Fruit fly (Drosophila melanogaster) whole organism, prepupa: ENCODE results near the gene CG12480.

ENCODE experiments used
- Blimp-1 ChIP-seq: fragments of 200-800 bp; sonication (Bioruptor generic); optimal IDR thresholded peaks from 3 replicates; lab custom pipeline; 2017; ENCODE audit warnings: missing biosample characterization, missing genetic modification characterization, mild to moderate bottlenecking, moderate library complexity, missing genetic modification reagents
- CG10631 ChIP-seq: fragments of 200-800 bp; sonication (Bioruptor generic); optimal IDR thresholded peaks from 2 replicates; lab custom pipeline; 2016; ENCODE audit warnings: missing biosample characterization, missing genetic modification characterization
- CG11294 ChIP-seq: fragments of 200-800 bp; sonication (Bioruptor generic); IDR thresholded peaks from 2 replicates; pipeline ENCODE4 v1.3.6; 2022; ENCODE audit warnings: missing biosample characterization, missing genetic modification characterization
- CG11762 ChIP-seq: fragments of 200-800 bp; sonication (Bioruptor generic); optimal IDR thresholded peaks from 3 replicates; lab custom pipeline; 2016; ENCODE audit warnings: missing biosample characterization, missing genetic modification characterization; ENCODE audit not compliant: insufficient read depth
- CG11902 ChIP-seq: fragments of 200-800 bp; sonication (Bioruptor generic); optimal IDR thresholded peaks from 3 replicates; lab custom pipeline; 2016; ENCODE audit warnings: missing biosample characterization, missing genetic modification characterization
- CG15336 ChIP-seq: fragments of 200-800 bp; sonication (Bioruptor generic); IDR thresholded peaks from 2 replicates; pipeline ENCODE4 v1.3.6; 2022; ENCODE audit warnings: missing biosample characterization, missing genetic modification characterization
- CG31627 ChIP-seq: fragments of 200-800 bp; sonication (Bioruptor generic); optimal IDR thresholded peaks from 3 replicates; lab custom pipeline; 2016; ENCODE audit warnings: missing biosample characterization, missing genetic modification characterization
- CG32006 ChIP-seq: fragments of 200-800 bp; sonication (Bioruptor generic); optimal IDR thresholded peaks from 3 replicates; lab custom pipeline; 2017; ENCODE audit warnings: missing biosample characterization, mild to moderate bottlenecking, missing genetic modification characterization
- CG3919 ChIP-seq: fragments of 200-800 bp; sonication (Bioruptor generic); optimal IDR thresholded peaks from 3 replicates; lab custom pipeline; 2016; ENCODE audit warnings: missing biosample characterization, missing genetic modification characterization
- CG6163 ChIP-seq: fragments of 200-800 bp; sonication (Bioruptor generic); IDR thresholded peaks from 3 replicates; pipeline ENCODE4 v1.3.6; 2022; ENCODE audit warnings: missing biosample characterization, missing genetic modification characterization
- CG6276 ChIP-seq: fragments of 200-800 bp; sonication (Bioruptor generic); optimal IDR thresholded peaks from 2 replicates; lab custom pipeline; 2017; ENCODE audit warnings: missing biosample characterization, mild to moderate bottlenecking, missing genetic modification characterization
- CG7368 ChIP-seq: fragments of 200-800 bp; sonication (Bioruptor generic); optimal IDR thresholded peaks from 3 replicates; lab custom pipeline; 2016; ENCODE audit warnings: missing biosample characterization, missing genetic modification characterization
- CG8119 ChIP-seq: fragments of 200-800 bp; sonication (Bioruptor generic); IDR thresholded peaks from 3 replicates; pipeline ENCODE4 v1.3.6; 2022; ENCODE audit warnings: missing biosample characterization, missing genetic modification characterization
- CG8319 ChIP-seq: fragments of 200-800 bp; sonication (Bioruptor generic); optimal IDR thresholded peaks from 3 replicates; lab custom pipeline; 2016; ENCODE audit warnings: missing biosample characterization, missing genetic modification characterization
- Eip75B ChIP-seq: fragments of 200-800 bp; sonication (Bioruptor generic); optimal IDR thresholded peaks from 3 replicates; lab custom pipeline; 2016; ENCODE audit warnings: missing biosample characterization, missing genetic modification characterization
- Eip78C ChIP-seq: fragments of 200-800 bp; sonication (Bioruptor generic); peaks from one replicate; lab custom pipeline; 2016; ENCODE audit warnings: missing biosample characterization, missing genetic modification characterization
- Eip93F ChIP-seq: fragments of 200-800 bp; sonication (Bioruptor generic); optimal IDR thresholded peaks from 2 replicates; lab custom pipeline; 2016; ENCODE audit warnings: missing biosample characterization, mild to moderate bottlenecking, missing genetic modification characterization
- Ets21C ChIP-seq: fragments of 200-800 bp; sonication (Bioruptor generic); optimal IDR thresholded peaks from 3 replicates; lab custom pipeline; 2016; ENCODE audit warnings: missing biosample characterization, missing genetic modification characterization
- Gug ChIP-seq: fragments of 200-800 bp; sonication (Bioruptor generic); IDR thresholded peaks from 2 replicates; pipeline ENCODE4 v1.3.6; 2022; ENCODE audit warnings: missing biosample characterization, missing genetic modification characterization
- Hr4 ChIP-seq: fragments of 200-800 bp; sonication (Bioruptor generic); optimal IDR thresholded peaks from 3 replicates; lab custom pipeline; 2016; ENCODE audit warnings: missing biosample characterization, missing genetic modification characterization
- Lpt ChIP-seq: fragments of 200-800 bp; sonication (Bioruptor generic); optimal IDR thresholded peaks from 3 replicates; lab custom pipeline; 2016; ENCODE audit warnings: missing biosample characterization, missing genetic modification characterization
- OdsH ChIP-seq: fragments of 200-800 bp; sonication (Bioruptor generic); optimal IDR thresholded peaks from 3 replicates; lab custom pipeline; 2016; ENCODE audit warnings: missing biosample characterization, missing genetic modification characterization
- Smox ChIP-seq: fragments of 200-800 bp; sonication (Bioruptor generic); optimal IDR thresholded peaks from 3 replicates; lab custom pipeline; 2016; ENCODE audit warnings: missing biosample characterization, missing genetic modification characterization
- Sox102F ChIP-seq: fragments of 200-800 bp; sonication (Bioruptor generic); optimal IDR thresholded peaks from 2 replicates; lab custom pipeline; 2016; ENCODE audit warnings: missing biosample characterization, mild to moderate bottlenecking, missing genetic modification characterization
- Sox14 ChIP-seq: fragments of 200-800 bp; sonication (Bioruptor generic); optimal IDR thresholded peaks from 3 replicates; lab custom pipeline; 2016; ENCODE audit warnings: missing biosample characterization, missing genetic modification characterization
- Sox15 ChIP-seq: fragments of 200-800 bp; sonication (Bioruptor generic); optimal IDR thresholded peaks from 3 replicates; lab custom pipeline; 2016; ENCODE audit warnings: missing biosample characterization, missing genetic modification characterization
- achi ChIP-seq: fragments of 200-800 bp; sonication (Bioruptor generic); optimal IDR thresholded peaks from 3 replicates; lab custom pipeline; 2016; ENCODE audit warnings: missing biosample characterization, missing genetic modification characterization
- acj6 ChIP-seq: fragments of 200-800 bp; sonication (Bioruptor generic); optimal IDR thresholded peaks from 3 replicates; lab custom pipeline; 2016; ENCODE audit warnings: missing biosample characterization, missing genetic modification characterization
- cyc ChIP-seq: fragments of 200-800 bp; sonication (Bioruptor generic); optimal IDR thresholded peaks from 3 replicates; lab custom pipeline; 2016; ENCODE audit warnings: missing biosample characterization, missing genetic modification characterization
- dac ChIP-seq: fragments of 200-800 bp; sonication (Bioruptor generic); optimal IDR thresholded peaks from 2 replicates; lab custom pipeline; 2017; ENCODE audit warnings: missing biosample characterization, mild to moderate bottlenecking, missing genetic modification characterization
- eg ChIP-seq: fragments of 200-800 bp; sonication (Bioruptor generic); IDR thresholded peaks from 3 replicates; pipeline ENCODE4 v1.3.6; 2022; ENCODE audit warnings: missing biosample characterization, missing genetic modification characterization
- fd59A ChIP-seq: fragments of 200-800 bp; sonication (Bioruptor generic); optimal IDR thresholded peaks from 2 replicates; lab custom pipeline; 2017; ENCODE audit warnings: missing biosample characterization, mild to moderate bottlenecking, missing genetic modification characterization, missing genetic modification reagents
- net ChIP-seq: fragments of 200-800 bp; sonication (Bioruptor generic); optimal IDR thresholded peaks from 3 replicates; lab custom pipeline; 2016; ENCODE audit warnings: missing biosample characterization, missing genetic modification characterization
- pdm3 ChIP-seq: fragments of 200-800 bp; sonication (Bioruptor generic); optimal IDR thresholded peaks from 3 replicates; lab custom pipeline; 2016; ENCODE audit warnings: missing biosample characterization, missing genetic modification characterization
- salr ChIP-seq, 2 experiments: fragments of 200-800 bp; sonication (Bioruptor generic); optimal IDR thresholded peaks; 3 replicates each; lab custom pipeline; 2016 to 2018; ENCODE audit warnings: missing biosample characterization in 2 of 2, missing genetic modification characterization in 2 of 2, mild to moderate bottlenecking in 1 of 2
- spab ChIP-seq: fragments of 200-800 bp; sonication (Bioruptor generic); optimal IDR thresholded peaks from 2 replicates; lab custom pipeline; 2017; ENCODE audit warnings: missing biosample characterization, mild to moderate bottlenecking, missing genetic modification characterization, missing genetic modification reagents
- ss ChIP-seq, 2 experiments: fragments of 200-800 bp; sonication (Bioruptor generic); optimal IDR thresholded peaks; 2 replicates in 1 of 2; 3 replicates in 1 of 2; lab custom pipeline; 2017 to 2018; ENCODE audit warnings: mild to moderate bottlenecking in 2 of 2, missing biosample characterization in 2 of 2, missing genetic modification characterization in 2 of 2, moderate library complexity in 1 of 2
- svp ChIP-seq: fragments of 200-800 bp; sonication (Bioruptor generic); peaks from one replicate; lab custom pipeline; 2016; ENCODE audit warnings: missing biosample characterization, missing genetic modification characterization
- vri ChIP-seq: fragments of 200-800 bp; sonication (Bioruptor generic); optimal IDR thresholded peaks from 3 replicates; lab custom pipeline; 2016; ENCODE audit warnings: missing biosample characterization, mild to moderate bottlenecking, missing genetic modification characterization

Gene CG12480

dm6 chrX:14169068-14169642, at the start of gene CG12480:
TSS of gene CG12480 (plus strand) at chrX:14169592.
- TF ChIP-seq CG11902 (GFP tag; lab: Kevin White, UChicago) = no peak
- no peak for TF ChIP-seq Hr4 (GFP tag; lab: Kevin White, UChicago)
- no peak for TF ChIP-seq Sox15 (GFP tag; lab: Kevin White, UChicago)
- TF ChIP-seq CG6163 (GFP tag; lab: Robert Waterston, UW) = no peak
- TF ChIP-seq CG8119 (GFP tag; lab: Robert Waterston, UW) = no peak
- TF ChIP-seq vri = no peak
- TF ChIP-seq Eip93F (GFP tag; lab: Kevin White, UChicago) = no peak
- peak; percentile 43 for TF ChIP-seq Eip78C (GFP tag; lab: Kevin White, UChicago)
- TF ChIP-seq cyc (GFP tag; lab: Kevin White, UChicago) = no peak
- TF ChIP-seq acj6 (GFP tag; lab: Kevin White, UChicago) = no peak
- TF ChIP-seq ss (GFP tag; optimal IDR thresholded peaks at IDR 0.05; lab: Kevin White, UChicago) = no peak
- TF ChIP-seq svp (GFP tag; lab: Kevin White, UChicago) = peak; percentile 44
- no peak for TF ChIP-seq Sox14 (GFP tag; lab: Kevin White, UChicago)
- no peak for TF ChIP-seq fd59A (GFP tag; lab: Kevin White, UChicago)
- peak; percentile 17 for TF ChIP-seq CG32006 (GFP tag; lab: Kevin White, UChicago)
- TF ChIP-seq CG7368 (GFP tag; lab: Kevin White, UChicago) = no peak
- peak; percentile 3 for TF ChIP-seq OdsH (GFP tag; lab: Kevin White, UChicago)
- TF ChIP-seq Eip75B (GFP tag; lab: Kevin White, UChicago) = no peak
- peak; percentile 7 for TF ChIP-seq CG3919
- TF ChIP-seq CG8319 (GFP tag; lab: Kevin White, UChicago) = no peak
- TF ChIP-seq Ets21C (GFP tag; lab: Kevin White, UChicago) = no peak
- TF ChIP-seq eg = peak; percentile 52; the same call in 1 of the 3 replicates
- no peak for TF ChIP-seq CG11294 (GFP tag; lab: Robert Waterston, UW)
- TF ChIP-seq spab (GFP tag; lab: Kevin White, UChicago) = no peak
- TF ChIP-seq CG6276 (GFP tag; lab: Kevin White, UChicago) = no peak
- no peak for TF ChIP-seq CG31627 (GFP tag; lab: Kevin White, UChicago)

- TF ChIP-seq CG11762 (GFP tag; lab: Kevin White, UChicago) = no peak
- peak; percentile 65 for TF ChIP-seq Eip78C (GFP tag; lab: Kevin White, UChicago)
- no peak for TF ChIP-seq CG31627 (GFP tag; lab: Kevin White, UChicago)
- peak; percentile 35 for TF ChIP-seq dac
- no peak for TF ChIP-seq Sox102F
- TF ChIP-seq CG32006 (GFP tag; lab: Kevin White, UChicago) = peak; percentile 71
- TF ChIP-seq eg = peak; percentile 68; the same call in 2 of the 3 replicates
- TF ChIP-seq CG8119 (GFP tag; lab: Robert Waterston, UW) = peak; percentile 61; the same call in 1 of the 3 replicates
- TF ChIP-seq vri = no peak
- TF ChIP-seq Sox14 (GFP tag; lab: Kevin White, UChicago) = peak; percentile 30
- peak; percentile 1 for TF ChIP-seq acj6 (GFP tag; lab: Kevin White, UChicago)
- TF ChIP-seq Lpt (GFP tag; lab: Kevin White, UChicago) = peak; percentile 23
- TF ChIP-seq Hr4 (GFP tag; lab: Kevin White, UChicago) = peak; percentile 51
- TF ChIP-seq Smox = no peak
- TF ChIP-seq net (GFP tag; lab: Kevin White, UChicago) = peak; percentile 8
- peak; percentile 64 for TF ChIP-seq CG15336 (GFP tag; lab: Robert Waterston, UW)
- TF ChIP-seq CG7368 (GFP tag; lab: Kevin White, UChicago) = no peak
- peak; percentile 23 for TF ChIP-seq CG6276 (GFP tag; lab: Kevin White, UChicago)
- TF ChIP-seq CG10631 (GFP tag; lab: Kevin White, UChicago) = peak; percentile 2
- peak; percentile 33 for TF ChIP-seq achi (GFP tag; lab: Kevin White, UChicago)
- TF ChIP-seq CG6163 (GFP tag; lab: Robert Waterston, UW) = peak; percentile 62; the same call in 2 of the 3 replicates
- TF ChIP-seq Blimp-1 (GFP tag; lab: Kevin White, UChicago) = no peak
- TF ChIP-seq Gug = peak; percentile 48
- peak; percentile 33 for TF ChIP-seq OdsH (GFP tag; lab: Kevin White, UChicago)
- peak; percentile 41 for TF ChIP-seq CG3919
- peak; percentile 42 for TF ChIP-seq pdm3
- TF ChIP-seq salr (GFP tag; optimal IDR thresholded peaks at IDR 0.05; lab: Kevin White, UChicago) = peak in 1 of 2 experiments; percentile 31
These were observed 49.2 kb upstream of the CG12480 start for dm6 chrX:14120213-14120612.
